Worm (Caenorhabditis elegans) whole organism, late embryonic: ENCODE data around the gene kdin-1.

Experiments
- C08G9.2 ChIP-seq: sonication (generic microtip); optimal IDR thresholded peaks from 2 replicates; lab custom pipeline; 2016; ENCODE audit warnings: mild to moderate bottlenecking, missing genetic modification characterization, moderate library complexity, missing compliant biosample characterization
- C38D4.7 ChIP-seq: fragments of 200-800 bp; sonication (Bioruptor generic); optimal IDR thresholded peaks from 2 replicates; lab custom pipeline; 2018; ENCODE audit warnings: mild to moderate bottlenecking, missing genetic modification characterization, moderate library complexity, missing compliant biosample characterization
- ahr-1 ChIP-seq: sonication (generic microtip); optimal IDR thresholded peaks from 2 replicates; lab custom pipeline; 2016; ENCODE audit warnings: missing genetic modification characterization, missing compliant biosample characterization
- ama-1 ChIP-seq: fragments of 150-350 bp; optimal IDR thresholded peaks from 2 replicates; lab custom pipeline; 2014
- ceh-14 ChIP-seq: sonication (generic microtip); optimal IDR thresholded peaks from 2 replicates; lab custom pipeline; 2016; ENCODE audit warnings: missing genotype, missing genetic modification characterization, missing compliant biosample characterization
- ceh-18 ChIP-seq: sonication (generic microtip); optimal IDR thresholded peaks from 2 replicates; lab custom pipeline; 2016; ENCODE audit warnings: missing genetic modification characterization, missing compliant biosample characterization
- ceh-24 ChIP-seq: sonication (generic microtip); optimal IDR thresholded peaks from 2 replicates; lab custom pipeline; 2016; ENCODE audit warnings: mild to moderate bottlenecking, missing genetic modification characterization, missing compliant biosample characterization
- ceh-30 ChIP-seq: fragments of 150-350 bp; optimal IDR thresholded peaks from 2 replicates; lab custom pipeline; 2014; ENCODE audit warnings: missing biosample characterization, missing genetic modification characterization
- ceh-34 ChIP-seq: sonication (generic microtip); optimal IDR thresholded peaks from 2 replicates; lab custom pipeline; 2016; ENCODE audit warnings: mild to moderate bottlenecking, missing genetic modification characterization, missing compliant biosample characterization
- ceh-48 ChIP-seq: sonication (generic microtip); optimal IDR thresholded peaks from 2 replicates; lab custom pipeline; 2016; ENCODE audit warnings: missing genetic modification characterization, inconsistent platforms, missing compliant biosample characterization
- ceh-9 ChIP-seq: sonication (generic microtip); optimal IDR thresholded peaks from 2 replicates; lab custom pipeline; 2016; ENCODE audit warnings: mild to moderate bottlenecking, missing genetic modification characterization, inconsistent platforms, missing compliant biosample characterization
- dmd-4 ChIP-seq: sonication (generic microtip); optimal IDR thresholded peaks from 2 replicates; lab custom pipeline; 2016; ENCODE audit warnings: borderline replicate concordance, missing genetic modification characterization, missing compliant biosample characterization
- dve-1 ChIP-seq: sonication (generic microtip); optimal IDR thresholded peaks from 2 replicates; lab custom pipeline; 2017; ENCODE audit warnings: antibody characterized with exemption, mild to moderate bottlenecking, missing genetic modification characterization, missing compliant biosample characterization
- elt-2 ChIP-seq: sonication (generic microtip); optimal IDR thresholded peaks from 2 replicates; lab custom pipeline; 2016; ENCODE audit warnings: missing genetic modification reagents, missing genetic modification characterization, missing compliant biosample characterization
- eyg-1 ChIP-seq: sonication (generic microtip); optimal IDR thresholded peaks from 2 replicates; lab custom pipeline; 2016; ENCODE audit warnings: missing genotype, missing genetic modification characterization, missing compliant biosample characterization
- gmeb-2 ChIP-seq: sonication (generic microtip); optimal IDR thresholded peaks from 2 replicates; lab custom pipeline; 2016; ENCODE audit warnings: missing genetic modification characterization, inconsistent platforms, missing compliant biosample characterization
- hlh-13 ChIP-seq: fragments of 200-800 bp; sonication (Bioruptor generic); optimal IDR thresholded peaks from 2 replicates; lab custom pipeline; 2018; ENCODE audit warnings: mild to moderate bottlenecking, missing genetic modification characterization, missing compliant biosample characterization
- hlh-6 ChIP-seq: sonication (generic microtip); optimal IDR thresholded peaks from 2 replicates; lab custom pipeline; 2016; ENCODE audit warnings: missing genotype, missing genetic modification characterization, missing compliant biosample characterization
- nfya-1 ChIP-seq: sonication (generic microtip); optimal IDR thresholded peaks from 2 replicates; lab custom pipeline; 2017; ENCODE audit warnings: missing genetic modification characterization, mild to moderate bottlenecking, missing compliant biosample characterization, antibody characterized with exemption, moderate library complexity
- nhr-232 ChIP-seq: sonication (generic microtip); optimal IDR thresholded peaks from 2 replicates; lab custom pipeline; 2016; ENCODE audit warnings: missing genetic modification characterization, missing compliant biosample characterization
- pag-3 ChIP-seq: sonication (generic microtip); optimal IDR thresholded peaks from 2 replicates; lab custom pipeline; 2016; ENCODE audit warnings: missing compliant biosample characterization, missing genetic modification characterization, borderline replicate concordance
- pat-9 ChIP-seq: fragments of 200-800 bp; sonication (Bioruptor generic); optimal IDR thresholded peaks from 2 replicates; lab custom pipeline; 2018; ENCODE audit warnings: mild to moderate bottlenecking, missing genetic modification characterization, moderate library complexity, missing compliant biosample characterization
- pax-1 ChIP-seq: fragments of 150-350 bp; optimal IDR thresholded peaks from 2 replicates; lab custom pipeline; 2014; ENCODE audit warnings: missing biosample characterization, missing genetic modification characterization
- pha-4 ChIP-seq: fragments of 150-350 bp; optimal IDR thresholded peaks from 2 replicates; lab custom pipeline; 2018; ENCODE audit warnings: missing biosample characterization, missing genetic modification reagents, missing genetic modification characterization
- rnt-1 ChIP-seq: sonication (generic microtip); optimal IDR thresholded peaks from 2 replicates; lab custom pipeline; 2016; ENCODE audit warnings: missing genetic modification characterization, missing compliant biosample characterization
- sox-4 ChIP-seq: sonication (generic microtip); optimal IDR thresholded peaks from 2 replicates; lab custom pipeline; 2017; ENCODE audit warnings: mild to moderate bottlenecking, missing genetic modification characterization, inconsistent platforms, missing compliant biosample characterization
- syd-9 ChIP-seq: sonication (generic microtip); optimal IDR thresholded peaks from 2 replicates; lab custom pipeline; 2016; ENCODE audit warnings: mild to moderate bottlenecking, missing genetic modification characterization, moderate library complexity, missing compliant biosample characterization
- tbx-2 ChIP-seq: sonication (generic microtip); optimal IDR thresholded peaks from 2 replicates; lab custom pipeline; 2016; ENCODE audit warnings: missing genetic modification characterization, missing compliant biosample characterization
- ttx-3 ChIP-seq: sonication (generic microtip); optimal IDR thresholded peaks from 2 replicates; lab custom pipeline; 2016; ENCODE audit warnings: missing genetic modification reagents, missing genetic modification characterization, missing compliant biosample characterization
- unc-42 ChIP-seq: sonication (generic microtip); optimal IDR thresholded peaks from 2 replicates; lab custom pipeline; 2016; ENCODE audit warnings: missing genotype, missing genetic modification characterization, missing compliant biosample characterization
- unc-86 ChIP-seq: sonication (generic microtip); optimal IDR thresholded peaks from 2 replicates; lab custom pipeline; 2016; ENCODE audit warnings: missing genetic modification characterization, missing compliant biosample characterization
- ztf-16 ChIP-seq: sonication (generic microtip); optimal IDR thresholded peaks from 2 replicates; lab custom pipeline; 2017; ENCODE audit warnings: missing genetic modification characterization, missing compliant biosample characterization

kdin-1 gene

ce11 chrIV:11038665-11039064 is 210 bp downstream of the kdin-1 start:
- no peak for TF ChIP-seq sox-4
- TF ChIP-seq nfya-1, result peak; percentile 17
- TF ChIP-seq tbx-2 (tag; lab: Kevin White, UChicago), result peak; percentile 6

ce11 chrIV:11044377-11044776 is 5.9 kb downstream of the kdin-1 start:
- TF ChIP-seq pag-3 (tag; lab: Kevin White, UChicago) (no peak), ama-1 (no peak), ceh-9 (tag; lab: Kevin White, UChicago) (no peak), ztf-16 (tag; lab: Kevin White, UChicago) (no peak), C08G9.2 (no peak), nfya-1 (no peak), pax-1 (no peak), ceh-24 (tag; lab: Kevin White, UChicago) (no peak), ahr-1 (tag; lab: Kevin White, UChicago) (no peak), ceh-14 (tag; lab: Kevin White, UChicago) (no peak)
- TF ChIP-seq, all 69 proteins: peak for 0

DNA sequence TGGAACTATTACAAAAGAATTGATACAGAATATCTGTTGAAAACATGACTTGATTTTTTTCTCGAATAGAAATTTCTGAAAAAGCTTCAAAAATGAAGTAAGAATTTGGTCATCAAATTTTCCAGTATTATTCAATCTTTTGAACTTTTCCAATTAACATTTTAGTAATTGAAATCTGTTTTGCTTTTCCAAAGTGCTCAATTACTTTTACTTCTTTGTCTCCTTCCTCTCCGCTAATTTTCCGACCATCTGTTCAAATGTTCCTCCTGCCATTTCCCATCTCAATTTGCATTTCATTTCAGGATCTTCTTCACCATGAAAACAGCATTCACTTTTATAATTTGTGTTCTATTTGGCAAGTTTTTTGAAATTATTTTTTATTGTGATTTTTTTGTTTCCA is 10.4 kb downstream of the kdin-1 start, which contains the start of gene F36H1.11:
TSS of gene F36H1.11 (plus strand) at position 301 of the 400 bp plus-strand sequence.
- TF ChIP-seq unc-42 (tag; lab: Kevin White, UChicago) (peak; percentile 44), eyg-1 (tag; lab: Kevin White, UChicago) (no peak)
- TF ChIP-seq, all 69 proteins: peak for 1

- no peak for TF ChIP-seq hlh-6 (tag; lab: Kevin White, UChicago)
- TF ChIP-seq nfya-1, result no peak
- no peak for TF ChIP-seq syd-9 (tag; lab: Kevin White, UChicago)
- TF ChIP-seq ceh-34 (tag; lab: Kevin White, UChicago), result no peak
- TF ChIP-seq ttx-3 (tag; lab: Kevin White, UChicago), result no peak
- no peak for TF ChIP-seq gmeb-2 (tag; lab: Kevin White, UChicago)
- TF ChIP-seq pha-4 (tag; lab: Kevin White, UChicago), result no peak
- no peak for TF ChIP-seq sox-4
- TF ChIP-seq ceh-18 (tag; lab: Kevin White, UChicago), result no peak
- no peak for TF ChIP-seq ceh-30 (tag; lab: Kevin White, UChicago)
- no peak for TF ChIP-seq C38D4.7 (GFP tag; lab: Kevin White, UChicago)
- TF ChIP-seq pax-1, result no peak
- no peak for TF ChIP-seq ceh-48
- no peak for TF ChIP-seq hlh-13
- no peak for TF ChIP-seq pat-9 (tag; lab: Kevin White, UChicago)
- TF ChIP-seq pag-3 (tag; lab: Kevin White, UChicago), result no peak
- no peak for TF ChIP-seq eyg-1 (tag; lab: Kevin White, UChicago)
- TF ChIP-seq unc-86 (tag; lab: Kevin White, UChicago), result no peak
- no peak for TF ChIP-seq nhr-232
- no peak for TF ChIP-seq dve-1 (tag; lab: Kevin White, UChicago)
Measured at ce11 chrIV:11049806-11050205, 11.4 kb downstream of the kdin-1 start, which contains the start of gene F36H1.3. F36H1.3 (plus strand) TSS chrIV:11050128.

DNA sequence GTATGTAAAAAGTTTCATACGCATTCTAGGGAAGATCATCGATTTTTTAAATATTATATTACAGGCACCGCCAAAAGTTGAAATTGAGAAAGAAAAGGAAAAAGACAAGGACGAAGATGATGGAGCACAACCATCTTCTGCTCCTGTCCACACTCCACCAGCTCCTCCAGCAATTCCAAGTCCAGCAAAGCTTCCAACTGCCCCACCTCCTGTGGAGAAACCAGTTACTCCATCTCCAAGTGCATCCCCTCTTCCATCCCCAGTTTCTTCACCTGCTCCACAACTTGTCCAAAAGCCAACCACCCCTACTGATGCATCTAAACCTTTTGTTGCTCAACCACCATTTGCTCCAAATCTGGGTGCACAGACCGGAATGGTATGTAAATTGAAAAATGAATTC is 13.5 kb downstream of the kdin-1 start:
- TF ChIP-seq nfya-1 (no peak), rnt-1 (tag; lab: Kevin White, UChicago) (no peak), elt-2 (no peak), unc-86 (tag; lab: Kevin White, UChicago) (no peak), dmd-4 (tag; lab: Kevin White, UChicago) (no peak), pha-4 (tag; lab: Kevin White, UChicago) (no peak)
